Worm (Caenorhabditis elegans) whole organism, young adult: Measurements from ENCODE around the gene zfp-3.

Experiments
- B0035.1 ChIP-seq: sonication (generic microtip); optimal IDR thresholded peaks from 2 replicates; lab custom pipeline; 2016; ENCODE audit warnings: missing genetic modification characterization, mild to moderate bottlenecking, missing compliant biosample characterization, missing genotype, missing genetic modification reagents
- C06A6.2 ChIP-seq: fragments of 200-800 bp; sonication (Bioruptor generic); conservative IDR thresholded peaks from 2 replicates; pipeline ENCODE4 v1.3.6; 2022; ENCODE audit warnings: missing genetic modification characterization, missing compliant biosample characterization
- D2030.7 ChIP-seq: fragments of 200-800 bp; sonication (Bioruptor generic); IDR thresholded peaks from 2 replicates; pipeline ENCODE4 v1.3.6; 2022; ENCODE audit warnings: missing genetic modification reagents, missing genetic modification characterization, missing compliant biosample characterization
- F10E7.11 ChIP-seq: sonication (generic microtip); optimal IDR thresholded peaks from 2 replicates; lab custom pipeline; 2017; ENCODE audit warnings: mild to moderate bottlenecking, missing genetic modification characterization, moderate library complexity, missing compliant biosample characterization
- F22D6.2 ChIP-seq: sonication (generic microtip); optimal IDR thresholded peaks from 2 replicates; lab custom pipeline; 2016; ENCODE audit warnings: mild to moderate bottlenecking, missing genetic modification characterization, missing compliant biosample characterization
- F33H1.4 ChIP-seq: fragments of 200-800 bp; sonication (Bioruptor generic); IDR thresholded peaks from 2 replicates; pipeline ENCODE4 v1.3.6; 2022; ENCODE audit warnings: missing genetic modification reagents, missing genetic modification characterization, missing compliant biosample characterization
- K11D2.4 ChIP-seq: fragments of 200-800 bp; sonication (Bioruptor generic); IDR thresholded peaks from 2 replicates; pipeline ENCODE4 v1.3.6; 2022; ENCODE audit warnings: missing genetic modification reagents, missing genetic modification characterization, missing compliant biosample characterization
- T26A5.8 ChIP-seq: sonication (generic microtip); optimal IDR thresholded peaks from 2 replicates; lab custom pipeline; 2016; ENCODE audit warnings: missing genetic modification characterization, missing compliant biosample characterization
- Y53G8AR.9 ChIP-seq: fragments of 200-800 bp; sonication (Bioruptor generic); conservative IDR thresholded peaks from 2 replicates; pipeline ENCODE4 v1.3.6; 2022; ENCODE audit warnings: missing genetic modification reagents, missing genetic modification characterization, missing compliant biosample characterization
- Y56A3A.18 ChIP-seq: fragments of 200-800 bp; sonication (Bioruptor generic); IDR thresholded peaks from 2 replicates; pipeline ENCODE4 v1.3.6; 2022; ENCODE audit warnings: missing genetic modification reagents, missing genetic modification characterization, missing compliant biosample characterization
- Y79H2A.3 ChIP-seq: fragments of 200-800 bp; sonication (Bioruptor generic); conservative IDR thresholded peaks from 2 replicates; pipeline ENCODE4 v1.3.6; 2022; ENCODE audit warnings: missing genetic modification reagents, missing genetic modification characterization, missing compliant biosample characterization
- ama-1 ChIP-seq, 3 experiments: fragments of 150-350 bp in 1 of 3; sonication (generic microtip) in 2 of 3; optimal IDR thresholded peaks; 2 replicates each; lab custom pipeline; 2014 to 2018; ENCODE audit warnings: missing biosample characterization in 2 of 3, missing genetic modification characterization in 2 of 3, missing genetic modification reagents in 2 of 3
- aptf-3 ChIP-seq: fragments of 200-800 bp; sonication (Bioruptor generic); IDR thresholded peaks from 2 replicates; pipeline ENCODE4 v1.3.6; 2022; ENCODE audit warnings: missing genetic modification characterization, missing compliant biosample characterization
- bed-1 ChIP-seq: fragments of 200-800 bp; sonication (Bioruptor generic); IDR thresholded peaks from 2 replicates; pipeline ENCODE4 v1.3.6; 2022; ENCODE audit warnings: missing genetic modification reagents, missing genetic modification characterization, missing compliant biosample characterization
- ceh-91 ChIP-seq: fragments of 200-800 bp; sonication (Bioruptor generic); IDR thresholded peaks from 2 replicates; pipeline ENCODE4 v1.3.6; 2022; ENCODE audit warnings: missing genetic modification reagents, missing genetic modification characterization, missing compliant biosample characterization
- dpff-1 ChIP-seq: sonication (generic microtip); optimal IDR thresholded peaks from 2 replicates; lab custom pipeline; 2017; ENCODE audit warnings: mild to moderate bottlenecking, missing genetic modification characterization, missing compliant biosample characterization
- dpl-1 ChIP-seq: fragments of 150-350 bp; optimal IDR thresholded peaks from 2 replicates; lab custom pipeline; 2014; ENCODE audit warnings: missing biosample characterization, missing genetic modification reagents, missing genetic modification characterization
- efl-1 ChIP-seq: fragments of 150-350 bp; optimal IDR thresholded peaks from 2 replicates; lab custom pipeline; 2014; ENCODE audit warnings: missing biosample characterization, missing genetic modification reagents, missing genetic modification characterization
- egl-18 ChIP-seq: fragments of 200-800 bp; sonication (Bioruptor generic); IDR thresholded peaks from 2 replicates; pipeline ENCODE4 v1.3.6; 2022; ENCODE audit warnings: missing genetic modification reagents, missing genetic modification characterization, missing compliant biosample characterization
- egl-44 ChIP-seq: fragments of 200-800 bp; sonication (Bioruptor generic); IDR thresholded peaks from 2 replicates; pipeline ENCODE4 v1.3.6; 2022; ENCODE audit warnings: missing genetic modification reagents, missing genetic modification characterization, missing compliant biosample characterization
- egrh-3 ChIP-seq: fragments of 200-800 bp; sonication (Bioruptor generic); IDR thresholded peaks from 2 replicates; pipeline ENCODE4 v1.3.6; 2022; ENCODE audit warnings: missing genetic modification reagents, missing genetic modification characterization, missing compliant biosample characterization
- ekl-4 ChIP-seq: fragments of 200-800 bp; sonication (Bioruptor generic); IDR thresholded peaks from 2 replicates; pipeline ENCODE4 v1.3.6; 2022; ENCODE audit warnings: missing genetic modification reagents, missing genetic modification characterization, missing compliant biosample characterization
- hlh-26 ChIP-seq: fragments of 200-800 bp; sonication (Bioruptor generic); conservative IDR thresholded peaks from 2 replicates; pipeline ENCODE4 v1.3.6; 2022; ENCODE audit warnings: missing genetic modification reagents, missing genetic modification characterization, missing compliant biosample characterization
- hmg-20 ChIP-seq: fragments of 200-800 bp; sonication (Bioruptor generic); IDR thresholded peaks from 2 replicates; pipeline ENCODE4 v1.3.6; 2022; ENCODE audit warnings: missing genetic modification reagents, missing genetic modification characterization, missing compliant biosample characterization
- hrde-1 ChIP-seq: sonication (generic microtip); optimal IDR thresholded peaks from 2 replicates; lab custom pipeline; 2016; ENCODE audit warnings: missing genetic modification characterization, mild to moderate bottlenecking, missing compliant biosample characterization, moderate library complexity, missing genotype, missing genetic modification reagents, borderline replicate concordance
- hsf-1 ChIP-seq: fragments of 200-800 bp; sonication (Bioruptor generic); IDR thresholded peaks from 2 replicates; pipeline ENCODE4 v1.3.6; 2022; ENCODE audit warnings: missing genetic modification reagents, missing genetic modification characterization, missing compliant biosample characterization
- lag-1 ChIP-seq: fragments of 200-800 bp; sonication (Bioruptor generic); IDR thresholded peaks from 2 replicates; pipeline ENCODE4 v1.3.6; 2022; ENCODE audit warnings: missing genetic modification reagents, missing genetic modification characterization, missing compliant biosample characterization
- let-526 ChIP-seq: fragments of 200-800 bp; sonication (Bioruptor generic); IDR thresholded peaks from 2 replicates; pipeline ENCODE4 v1.3.6; 2022; ENCODE audit warnings: missing genetic modification reagents, missing genetic modification characterization, missing compliant biosample characterization
- lin-26 ChIP-seq: fragments of 200-800 bp; sonication (Bioruptor generic); IDR thresholded peaks from 2 replicates; pipeline ENCODE4 v1.3.6; 2022; ENCODE audit warnings: missing genetic modification reagents, missing genetic modification characterization, missing compliant biosample characterization
- lin-35 ChIP-seq, 3 experiments: fragments of 150-350 bp in 2 of 3; sonication (generic microtip) in 1 of 3; optimal IDR thresholded peaks; 2 replicates each; lab custom pipeline; 2014 to 2018; ENCODE audit warnings: missing biosample characterization in 3 of 3, missing genetic modification characterization in 3 of 3, missing genetic modification reagents in 3 of 3
- lsy-27 ChIP-seq: sonication (generic microtip); optimal IDR thresholded peaks from 2 replicates; lab custom pipeline; 2017; ENCODE audit warnings: missing genetic modification characterization, mild to moderate bottlenecking, missing compliant biosample characterization, antibody characterized with exemption, missing genotype, borderline replicate concordance; ENCODE audit not compliant: insufficient read depth
- mcd-1 ChIP-seq: fragments of 200-800 bp; sonication (Bioruptor generic); IDR thresholded peaks from 2 replicates; pipeline ENCODE4 v1.3.6; 2022; ENCODE audit warnings: missing genetic modification reagents, missing genetic modification characterization, missing compliant biosample characterization
- mxl-1 ChIP-seq: sonication (generic microtip); optimal IDR thresholded peaks from 2 replicates; lab custom pipeline; 2016; ENCODE audit warnings: missing genetic modification characterization, missing compliant biosample characterization
- nfya-2 ChIP-seq: fragments of 200-800 bp; sonication (Bioruptor generic); IDR thresholded peaks from 2 replicates; pipeline ENCODE4 v1.3.6; 2022; ENCODE audit warnings: missing genetic modification reagents, missing genetic modification characterization, missing compliant biosample characterization
- nhr-179 ChIP-seq: sonication (generic microtip); optimal IDR thresholded peaks from 2 replicates; lab custom pipeline; 2016; ENCODE audit warnings: mild to moderate bottlenecking, missing genetic modification characterization, missing compliant biosample characterization
- pbrm-1 ChIP-seq: fragments of 200-800 bp; sonication (Bioruptor generic); IDR thresholded peaks from 2 replicates; pipeline ENCODE4 v1.3.6; 2022; ENCODE audit warnings: missing genetic modification reagents, missing genetic modification characterization, missing compliant biosample characterization
- rcor-1 ChIP-seq: fragments of 200-800 bp; sonication (Bioruptor generic); IDR thresholded peaks from 2 replicates; pipeline ENCODE4 v1.3.6; 2022; ENCODE audit warnings: missing genetic modification reagents, missing genetic modification characterization, missing compliant biosample characterization
- repo-1 ChIP-seq: sonication (generic microtip); optimal IDR thresholded peaks from 2 replicates; lab custom pipeline; 2017; ENCODE audit warnings: mild to moderate bottlenecking, missing genetic modification characterization, missing compliant biosample characterization
- rpc-1 ChIP-seq, 2 experiments: fragments of 150-350 bp in 1 of 2; sonication (generic microtip) in 1 of 2; optimal IDR thresholded peaks; 2 replicates each; lab custom pipeline; 2014 to 2018; ENCODE audit warnings: missing biosample characterization in 1 of 2, missing genetic modification characterization in 1 of 2, missing genetic modification reagents in 1 of 2, missing genotype in 1 of 2
- sdz-38 ChIP-seq: sonication (generic microtip); optimal IDR thresholded peaks from 2 replicates; lab custom pipeline; 2016; ENCODE audit warnings: missing genotype, missing genetic modification characterization, missing compliant biosample characterization
- snpc-1.3 ChIP-seq: sonication (generic microtip); optimal IDR thresholded peaks from 2 replicates; lab custom pipeline; 2017; ENCODE audit warnings: missing genetic modification characterization, mild to moderate bottlenecking, missing compliant biosample characterization, antibody characterized with exemption, moderate library complexity, missing genotype, missing genetic modification reagents; ENCODE audit not compliant: insufficient read depth
- sptf-2 ChIP-seq: fragments of 200-800 bp; sonication (Bioruptor generic); optimal IDR thresholded peaks from 2 replicates; lab custom pipeline; 2018; ENCODE audit warnings: mild to moderate bottlenecking, missing genetic modification characterization, missing compliant biosample characterization
- tbp1 ChIP-seq: fragments of 200-800 bp; sonication (Bioruptor generic); optimal IDR thresholded peaks from 2 replicates; lab custom pipeline; 2018; ENCODE audit warnings: mild to moderate bottlenecking, missing genetic modification characterization, missing compliant biosample characterization
- tlf-1 ChIP-seq: fragments of 200-800 bp; sonication (Bioruptor generic); optimal IDR thresholded peaks from 2 replicates; lab custom pipeline; 2018; ENCODE audit warnings: mild to moderate bottlenecking, missing genetic modification characterization, missing compliant biosample characterization
- unc-62 ChIP-seq: fragments of 150-350 bp; optimal IDR thresholded peaks from 2 replicates; lab custom pipeline; 2014; ENCODE audit warnings: missing biosample characterization, missing genetic modification reagents, missing genetic modification characterization
- ztf-26 ChIP-seq: sonication (generic microtip); optimal IDR thresholded peaks from 2 replicates; lab custom pipeline; 2017; ENCODE audit warnings: missing genetic modification characterization, missing compliant biosample characterization

The zfp-3 gene

DNA sequence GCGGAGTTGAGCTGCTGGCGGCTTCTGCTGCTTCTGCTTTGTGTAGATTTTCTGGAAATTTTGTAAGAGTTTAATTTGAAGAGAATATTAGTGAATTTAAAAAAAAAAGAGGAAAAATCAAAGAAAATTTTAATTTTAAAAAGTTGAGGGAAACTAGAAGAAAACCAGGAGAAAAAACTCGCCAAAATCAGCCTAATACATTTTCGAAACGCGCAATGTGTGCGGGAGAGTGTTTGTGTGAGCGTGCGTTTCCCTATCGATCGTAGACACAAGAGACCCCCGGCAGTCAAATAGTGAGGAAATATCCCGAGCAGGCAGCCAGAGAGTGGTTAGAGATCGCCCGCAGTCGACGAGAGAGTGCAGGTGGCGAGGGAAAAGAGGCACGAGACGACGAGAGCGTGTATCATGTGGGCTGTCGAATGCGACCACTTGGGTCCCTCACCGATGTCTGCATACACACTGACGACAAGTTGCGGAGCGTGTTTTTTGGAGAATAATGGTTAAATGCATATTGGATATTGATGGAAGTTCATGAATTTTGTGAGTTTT lies at the start of gene zfp-3 (continued):
- TF ChIP-seq lin-35 (GFP tag; optimal IDR thresholded peaks at IDR 0.05; lab: Kevin White, UChicago) (peak in 1 of 3 experiments; percentile 76), lsy-27 (tag; lab: Kevin White, UChicago) (no peak), K11D2.4 (GFP tag; lab: Robert Waterston, UW) (peak; percentile 89), hsf-1 (GFP tag; lab: Robert Waterston, UW) (no peak), repo-1 (tag; lab: Kevin White, UChicago) (peak; percentile 70), lag-1 (GFP tag; lab: Robert Waterston, UW) (no peak), let-526 (GFP tag; lab: Robert Waterston, UW) (peak; percentile 80; the same call in 1 of the 2 replicates), egrh-3 (GFP tag; lab: Robert Waterston, UW) (peak; percentile 47; the same call in 1 of the 2 replicates), hlh-26 (GFP tag; lab: Robert Waterston, UW) (no peak), hmg-20 (peak; percentile 53; the same call in 1 of the 2 replicates), F22D6.2 (tag; lab: Kevin White, UChicago) (peak; percentile 20), Y56A3A.18 (0 out of 2 replicates have a peak, but pooled peaks have one; percentile 50), rcor-1 (GFP tag; lab: Robert Waterston, UW) (peak; percentile 55), sptf-2 (GFP tag; lab: Kevin White, UChicago) (no peak), hrde-1 (tag; lab: Kevin White, UChicago) (no peak), nfya-2 (GFP tag; lab: Robert Waterston, UW) (no peak), dpff-1 (tag; lab: Kevin White, UChicago) (no peak), ekl-4 (GFP tag; lab: Robert Waterston, UW) (peak; percentile 92), egl-44 (GFP tag; lab: Robert Waterston, UW) (peak; percentile 83), F10E7.11 (tag; lab: Kevin White, UChicago) (no peak), F33H1.4 (GFP tag; lab: Robert Waterston, UW) (peak; percentile 56), nhr-179 (tag; lab: Kevin White, UChicago) (no peak), unc-62 (no peak), B0035.1 (tag; lab: Kevin White, UChicago) (peak; percentile 65), ama-1 (optimal IDR thresholded peaks at IDR 0.05; lab: Kevin White, UChicago) (no peak), ama-1 (GFP tag; optimal IDR thresholded peaks at IDR 0.05; lab: Kevin White, UChicago) (no peak), Y53G8AR.9 (GFP tag; lab: Robert Waterston, UW) (peak; percentile 77; the same call in 1 of the 2 replicates), D2030.7 (GFP tag; lab: Robert Waterston, UW) (no peak), efl-1 (no peak), T26A5.8 (tag; lab: Kevin White, UChicago) (no peak), Y79H2A.3 (GFP tag; lab: Robert Waterston, UW) (no peak)

DNA sequence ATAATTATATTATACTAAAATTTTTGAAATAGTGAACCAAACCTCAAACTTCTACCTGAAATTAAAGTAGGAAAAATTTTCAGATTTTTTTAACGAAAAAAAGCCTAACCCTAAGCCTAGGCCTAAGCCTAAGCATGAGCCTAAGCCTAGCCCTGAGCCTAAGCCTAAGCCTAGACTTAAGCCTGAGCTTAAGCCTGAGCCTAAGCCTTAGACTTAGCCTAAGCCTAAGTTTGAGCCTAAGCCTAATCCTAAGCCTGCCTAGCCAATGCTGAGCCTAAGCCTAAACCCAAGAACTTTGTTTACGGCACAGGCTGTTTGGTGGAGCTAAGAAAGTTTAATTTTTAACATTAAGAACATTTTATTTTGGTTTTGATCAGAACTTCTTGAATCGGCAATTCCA lies 49.5 kb upstream of the zfp-3 start:
- no peak for TF ChIP-seq efl-1
- no peak for TF ChIP-seq rpc-1 (optimal IDR thresholded peaks at IDR 0.05; lab: Kevin White, UChicago)
- TF ChIP-seq rpc-1 (tag; optimal IDR thresholded peaks at IDR 0.05; lab: Kevin White, UChicago): no peak
- no peak for TF ChIP-seq lin-26 (GFP tag; lab: Robert Waterston, UW)
- TF ChIP-seq ztf-26 (tag; lab: Kevin White, UChicago): no peak
- TF ChIP-seq bed-1 (GFP tag; lab: Robert Waterston, UW): no peak
- no peak for TF ChIP-seq egl-44 (GFP tag; lab: Robert Waterston, UW)
- no peak for TF ChIP-seq mcd-1 (GFP tag; lab: Robert Waterston, UW)
- TF ChIP-seq tlf-1 (GFP tag; lab: Kevin White, UChicago): no peak
- TF ChIP-seq hmg-20: no peak
- no peak for TF ChIP-seq pbrm-1
- TF ChIP-seq dpl-1 (GFP tag; lab: Kevin White, UChicago): no peak
- no peak for TF ChIP-seq snpc-1.3
- TF ChIP-seq tbp1: no peak
- no peak for TF ChIP-seq ceh-91 (GFP tag; lab: Robert Waterston, UW)
- no peak for TF ChIP-seq C06A6.2 (GFP tag; lab: Robert Waterston, UW)
- TF ChIP-seq mxl-1: no peak
- no peak for TF ChIP-seq aptf-3 (GFP tag; lab: Robert Waterston, UW)
- no peak for TF ChIP-seq egl-18 (GFP tag; lab: Robert Waterston, UW)
- no peak for TF ChIP-seq sdz-38 (tag; lab: Kevin White, UChicago)
